Fruit fly (Drosophila melanogaster): Measurements from ENCODE around the gene Atu.
A peak's percentile ranks its signal among the peaks of the same experiment; 100 is the strongest.

Atu gene

DNA sequence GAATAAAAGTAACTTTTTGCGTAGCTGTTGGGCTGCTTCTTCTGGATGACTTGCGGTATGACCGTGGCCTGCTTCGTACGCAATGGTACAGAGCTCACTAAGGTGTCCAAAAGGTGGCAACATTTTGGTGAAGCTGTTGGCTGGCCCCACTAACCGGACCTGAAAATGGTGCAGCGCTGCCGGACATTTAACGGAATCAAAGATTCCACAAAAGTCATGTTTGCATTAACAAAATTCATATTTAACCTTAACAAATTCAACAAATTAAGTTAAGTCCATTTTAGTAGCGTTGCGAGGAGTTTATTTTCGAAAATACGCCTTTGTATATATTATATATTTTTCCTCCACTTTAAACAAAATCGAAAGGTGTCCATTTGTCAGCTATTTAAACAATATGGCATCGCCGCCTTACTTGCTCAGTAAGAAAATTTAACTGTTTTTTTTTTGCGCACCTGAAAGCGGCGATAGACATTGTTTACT is 12.1 kb upstream of the Atu start, which contains the start of the genes kra and SecS (continued):
- TF ChIP-seq esn (GFP tag; optimal IDR thresholded peaks at IDR 0.05): peak; percentile 67
- TF ChIP-seq CG10631 (GFP tag; optimal IDR thresholded peaks at IDR 0.05): peak; percentile 64
- peak; percentile 72 for TF ChIP-seq Ets21C (GFP tag; optimal IDR thresholded peaks at IDR 0.05)
- TF ChIP-seq CG31627 (GFP tag; optimal IDR thresholded peaks at IDR 0.05): peak; percentile 68
- no peak for TF ChIP-seq CG9139 (GFP tag; optimal IDR thresholded peaks at IDR 0.05)
- no peak for TF ChIP-seq CG6276 (GFP tag; optimal IDR thresholded peaks at IDR 0.05)
- no peak for TF ChIP-seq dsx (GFP tag; optimal IDR thresholded peaks at IDR 0.05; ENCODE audit: poor library complexity, severe bottlenecking)
- no peak for TF ChIP-seq fd59A (GFP tag; optimal IDR thresholded peaks at IDR 0.05)
- TF ChIP-seq cyc (GFP tag; optimal IDR thresholded peaks at IDR 0.05): peak; percentile 55
- no peak for TF ChIP-seq CG32006 (GFP tag; optimal IDR thresholded peaks at IDR 0.05)
- TF ChIP-seq Met (GFP tag; optimal IDR thresholded peaks at IDR 0.05): peak; percentile 67
- no peak for TF ChIP-seq Eip93F (GFP tag; optimal IDR thresholded peaks at IDR 0.05)
- no peak for TF ChIP-seq CG15336 (GFP tag; IDR thresholded peaks at IDR 0.05)
- peak; percentile 68 for TF ChIP-seq pdm3 (GFP tag; optimal IDR thresholded peaks at IDR 0.05)
- peak; percentile 68 for TF ChIP-seq Hr39 (GFP tag; optimal IDR thresholded peaks at IDR 0.05)
- TF ChIP-seq CG11294 (GFP tag; IDR thresholded peaks at IDR 0.05): no peak
- peak; percentile 40 for TF ChIP-seq CG11902 (GFP tag; optimal IDR thresholded peaks at IDR 0.05)
- peak; percentile 31 for TF ChIP-seq fd85E (GFP tag; optimal IDR thresholded peaks at IDR 0.05)

DNA sequence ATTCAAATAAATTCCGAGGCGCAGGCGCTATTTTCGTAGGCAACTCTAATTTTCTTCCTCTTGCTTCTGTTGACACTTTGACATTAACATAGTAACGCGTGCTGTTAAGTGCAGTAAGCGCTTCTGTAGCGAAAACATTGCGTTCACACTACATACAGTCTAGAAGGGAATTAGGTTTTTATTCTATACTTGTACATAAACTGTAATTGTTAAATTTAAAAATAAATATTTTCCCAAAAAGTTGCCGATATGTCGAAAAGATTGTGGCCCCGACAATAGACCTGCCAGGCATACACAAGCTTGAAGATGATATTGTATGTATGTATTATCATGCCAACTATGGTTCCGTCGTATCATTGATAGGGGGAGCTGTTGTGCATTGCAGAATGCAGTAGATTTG is 6.7 kb upstream of the Atu start, which contains the start of gene asl:
Gene asl (minus strand): TSS at position 67 of the 400 bp plus-strand sequence.
- TF ChIP-seq CG11294 (GFP tag; IDR thresholded peaks at IDR 0.05) (peak; percentile 16; the same call in 1 of the 2 replicates), acj6 (GFP tag; optimal IDR thresholded peaks at IDR 0.05) (peak; percentile 39), Eip75B (GFP tag; optimal IDR thresholded peaks at IDR 0.05) (peak; percentile 60), Ets21C (GFP tag; optimal IDR thresholded peaks at IDR 0.05) (peak; percentile 20), Hr38 (GFP tag; optimal IDR thresholded peaks at IDR 0.05) (no peak), achi (GFP tag; optimal IDR thresholded peaks at IDR 0.05) (no peak), Blimp-1 (GFP tag; optimal IDR thresholded peaks at IDR 0.05) (no peak), Hr39 (GFP tag; optimal IDR thresholded peaks at IDR 0.05) (peak; percentile 64), Gug (GFP tag; IDR thresholded peaks at IDR 0.05) (peak; percentile 54; the same call in 1 of the 2 replicates), vri (GFP tag; optimal IDR thresholded peaks at IDR 0.05) (peak; percentile 41), CG6792 (GFP tag; optimal IDR thresholded peaks at IDR 0.05) (peak; percentile 38), CG31627 (GFP tag; optimal IDR thresholded peaks at IDR 0.05) (peak; percentile 67), CG8632 (GFP tag; optimal IDR thresholded peaks at IDR 0.05) (peak; percentile 27), Lpt (GFP tag; optimal IDR thresholded peaks at IDR 0.05) (peak; percentile 37), CG3032 (tag; optimal IDR thresholded peaks at IDR 0.05) (peak; percentile 63), fkh (GFP tag; optimal IDR thresholded peaks at IDR 0.05) (peak; percentile 86), CG34406 (GFP tag; optimal IDR thresholded peaks at IDR 0.05) (no peak), esn (GFP tag; optimal IDR thresholded peaks at IDR 0.05) (peak; percentile 68), Sox15 (GFP tag; optimal IDR thresholded peaks at IDR 0.05) (peak; percentile 8), CG6163 (GFP tag; IDR thresholded peaks at IDR 0.05) (peak; percentile 70), Eip78C (GFP tag) (peak; percentile 90), dsx (GFP tag; optimal IDR thresholded peaks at IDR 0.05; ENCODE audit: poor library complexity, severe bottlenecking) (peak; percentile 74), cyc (GFP tag; optimal IDR thresholded peaks at IDR 0.05) (peak; percentile 47), Hr4 (GFP tag; optimal IDR thresholded peaks at IDR 0.05) (peak; percentile 60), CG8319 (GFP tag; optimal IDR thresholded peaks at IDR 0.05) (no peak), lz (GFP tag; optimal IDR thresholded peaks at IDR 0.05) (peak; percentile 62), Sox14 (GFP tag; optimal IDR thresholded peaks at IDR 0.05) (peak; percentile 64), Ets96B (tag; optimal IDR thresholded peaks at IDR 0.05) (peak; percentile 23), salr (GFP tag; optimal IDR thresholded peaks at IDR 0.05) (peak in 1 of 2 experiments; percentile 9), CG15336 (GFP tag; IDR thresholded peaks at IDR 0.05) (peak; percentile 44), eg (GFP tag; IDR thresholded peaks at IDR 0.05) (peak; percentile 76), CG11902 (GFP tag; optimal IDR thresholded peaks at IDR 0.05) (no peak), Eip93F (GFP tag; optimal IDR thresholded peaks at IDR 0.05) (peak; percentile 70), CG1621 (tag; optimal IDR thresholded peaks at IDR 0.05) (peak; percentile 33), CG6276 (GFP tag; optimal IDR thresholded peaks at IDR 0.05) (no peak), topi (GFP tag; optimal IDR thresholded peaks at IDR 0.05) (peak; percentile 43), CG4318 (GFP tag; optimal IDR thresholded peaks at IDR 0.05) (no peak), CG6808 (GFP tag; optimal IDR thresholded peaks at IDR 0.05) (peak; percentile 11), CG7368 (GFP tag; optimal IDR thresholded peaks at IDR 0.05) (no peak), dac (GFP tag; optimal IDR thresholded peaks at IDR 0.05) (peak; percentile 26)
